Worm (Caenorhabditis elegans) whole organism, mixed stage, embryonic: Measurements from ENCODE around the gene srd-3.

Experiments
- bed-3 ChIP-seq: fragments of 200-800 bp; sonication (Bioruptor generic); optimal IDR thresholded peaks from 3 replicates; lab custom pipeline; 2018; ENCODE audit warnings: mild to moderate bottlenecking, missing genetic modification characterization, moderate library complexity, missing compliant biosample characterization
- blmp-1 ChIP-seq: fragments of 150-350 bp; optimal IDR thresholded peaks from 2 replicates; lab custom pipeline; 2014; ENCODE audit warnings: missing biosample characterization, missing genetic modification characterization
- ceh-43 ChIP-seq: fragments of 200-800 bp; sonication (Bioruptor generic); optimal IDR thresholded peaks from 2 replicates; lab custom pipeline; 2018; ENCODE audit warnings: mild to moderate bottlenecking, missing genetic modification characterization, moderate library complexity, missing compliant biosample characterization
- ceh-83 ChIP-seq: fragments of 200-800 bp; sonication (Bioruptor generic); optimal IDR thresholded peaks from 2 replicates; lab custom pipeline; 2018; ENCODE audit warnings: mild to moderate bottlenecking, missing genetic modification characterization, missing compliant biosample characterization
- elt-1 ChIP-seq: sonication (generic microtip); optimal IDR thresholded peaks from 2 replicates; lab custom pipeline; 2017; ENCODE audit warnings: missing genetic modification characterization, mild to moderate bottlenecking, missing compliant biosample characterization, antibody characterized with exemption, moderate library complexity, borderline replicate concordance; ENCODE audit not compliant: insufficient read depth
- elt-3 ChIP-seq: fragments of 150-350 bp; optimal IDR thresholded peaks from 2 replicates; lab custom pipeline; 2014; ENCODE audit warnings: missing biosample characterization, missing genetic modification characterization
- flh-1 ChIP-seq: fragments of 200-800 bp; sonication (Bioruptor generic); optimal IDR thresholded peaks from 2 replicates; lab custom pipeline; 2018; ENCODE audit warnings: mild to moderate bottlenecking, missing genetic modification characterization, moderate library complexity, missing compliant biosample characterization
- ham-2 ChIP-seq: fragments of 200-800 bp; sonication (Bioruptor generic); optimal IDR thresholded peaks from 2 replicates; lab custom pipeline; 2018; ENCODE audit warnings: mild to moderate bottlenecking, missing genetic modification characterization, missing compliant biosample characterization
- hlh-1 ChIP-seq: fragments of 150-350 bp; optimal IDR thresholded peaks from 2 replicates; lab custom pipeline; 2014; ENCODE audit warnings: missing biosample characterization, missing genetic modification reagents, missing genetic modification characterization
- lin-13 ChIP-seq: fragments of 150-350 bp; optimal IDR thresholded peaks from 2 replicates; lab custom pipeline; 2014; ENCODE audit warnings: missing biosample characterization, missing genetic modification characterization
- lin-32 ChIP-seq: fragments of 200-800 bp; sonication (Bioruptor generic); optimal IDR thresholded peaks from 2 replicates; lab custom pipeline; 2018; ENCODE audit warnings: mild to moderate bottlenecking, missing genetic modification characterization, missing compliant biosample characterization
- lsy-2 ChIP-seq: fragments of 150-350 bp; optimal IDR thresholded peaks from 2 replicates; lab custom pipeline; 2014; ENCODE audit warnings: missing biosample characterization, missing genetic modification characterization
- mls-2 ChIP-seq: sonication (generic microtip); optimal IDR thresholded peaks from 2 replicates; lab custom pipeline; 2016; ENCODE audit warnings: mild to moderate bottlenecking, missing genetic modification characterization, moderate library complexity, missing compliant biosample characterization
- nhr-12 ChIP-seq: fragments of 150-350 bp; optimal IDR thresholded peaks from 2 replicates; lab custom pipeline; 2014; ENCODE audit warnings: missing biosample characterization, missing genetic modification characterization
- nhr-2 ChIP-seq: fragments of 150-350 bp; optimal IDR thresholded peaks from 2 replicates; lab custom pipeline; 2014; ENCODE audit warnings: missing biosample characterization, missing genetic modification characterization
- nhr-237 ChIP-seq: fragments of 150-350 bp; optimal IDR thresholded peaks from 2 replicates; lab custom pipeline; 2014; ENCODE audit warnings: missing biosample characterization, missing genetic modification characterization
- nhr-28 ChIP-seq: fragments of 150-350 bp; optimal IDR thresholded peaks from 2 replicates; lab custom pipeline; 2014; ENCODE audit warnings: missing biosample characterization, missing genetic modification characterization
- nhr-76 ChIP-seq: sonication (generic microtip); optimal IDR thresholded peaks from 2 replicates; lab custom pipeline; 2017; ENCODE audit warnings: missing biosample characterization, missing genetic modification characterization
- pha-4 ChIP-seq: fragments of 150-350 bp; optimal IDR thresholded peaks from 2 replicates; lab custom pipeline; 2018; ENCODE audit warnings: missing biosample characterization, missing genetic modification reagents, missing genetic modification characterization
- sem-2 ChIP-seq: fragments of 200-800 bp; sonication (Bioruptor generic); optimal IDR thresholded peaks from 2 replicates; lab custom pipeline; 2018; ENCODE audit warnings: mild to moderate bottlenecking, missing genetic modification characterization, missing compliant biosample characterization
- sptf-1 ChIP-seq: sonication (generic microtip); optimal IDR thresholded peaks from 2 replicates; lab custom pipeline; 2017; ENCODE audit warnings: mild to moderate bottlenecking, missing genetic modification characterization, moderate library complexity, missing compliant biosample characterization
- unc-120 ChIP-seq: sonication (generic microtip); optimal IDR thresholded peaks from 2 replicates; lab custom pipeline; 2017; ENCODE audit warnings: missing genetic modification characterization, missing compliant biosample characterization; ENCODE audit not compliant: poor library complexity, severe bottlenecking
- unc-39 ChIP-seq: fragments of 150-350 bp; optimal IDR thresholded peaks from 2 replicates; lab custom pipeline; 2014; ENCODE audit warnings: missing biosample characterization, missing genetic modification characterization
- unc-62 ChIP-seq: fragments of 150-350 bp; optimal IDR thresholded peaks from 2 replicates; lab custom pipeline; 2014; ENCODE audit warnings: missing biosample characterization, missing genetic modification reagents, missing genetic modification characterization
- zip-8 ChIP-seq: fragments of 150-350 bp; optimal IDR thresholded peaks from 2 replicates; lab custom pipeline; 2014; ENCODE audit warnings: missing biosample characterization, missing genetic modification characterization
- ztf-11 ChIP-seq: fragments of 150-350 bp; optimal IDR thresholded peaks from 2 replicates; lab custom pipeline; 2014; ENCODE audit warnings: missing biosample characterization, missing genetic modification characterization

Gene srd-3

ce11 chrII:86794-87193 is 42.0 kb downstream of the srd-3 start:
- no peak for TF ChIP-seq unc-39
- TF ChIP-seq zip-8 (tag; lab: Kevin White, UChicago), result peak; percentile 56

ce11 chrII:84134-84533 is 44.7 kb downstream of the srd-3 start, which contains the start of gene C50D2.6:
Gene C50D2.6 (plus strand): TSS chrII:84434.
- TF ChIP-seq nhr-28, result no peak
- no peak for TF ChIP-seq nhr-2
- no peak for TF ChIP-seq unc-62 (GFP tag; lab: Kevin White, UChicago)
- TF ChIP-seq lsy-2 (tag; lab: Kevin White, UChicago), result no peak
- no peak for TF ChIP-seq sptf-1 (tag; lab: Kevin White, UChicago)
- no peak for TF ChIP-seq nhr-237 (tag; lab: Kevin White, UChicago)
- TF ChIP-seq ceh-43 (GFP tag; lab: Kevin White, UChicago), result no peak
- TF ChIP-seq flh-1, result no peak
- no peak for TF ChIP-seq mls-2
- TF ChIP-seq ham-2 (GFP tag; lab: Kevin White, UChicago), result no peak
- TF ChIP-seq ztf-11 (tag; lab: Kevin White, UChicago), result no peak
- no peak for TF ChIP-seq blmp-1 (tag; lab: Kevin White, UChicago)
- TF ChIP-seq hlh-1, result no peak
- no peak for TF ChIP-seq unc-39
- TF ChIP-seq sem-2, result no peak
- no peak for TF ChIP-seq bed-3 (GFP tag; lab: Kevin White, UChicago)
- TF ChIP-seq lin-13 (tag; lab: Kevin White, UChicago), result no peak
- TF ChIP-seq pha-4 (tag; lab: Kevin White, UChicago), result no peak

DNA sequence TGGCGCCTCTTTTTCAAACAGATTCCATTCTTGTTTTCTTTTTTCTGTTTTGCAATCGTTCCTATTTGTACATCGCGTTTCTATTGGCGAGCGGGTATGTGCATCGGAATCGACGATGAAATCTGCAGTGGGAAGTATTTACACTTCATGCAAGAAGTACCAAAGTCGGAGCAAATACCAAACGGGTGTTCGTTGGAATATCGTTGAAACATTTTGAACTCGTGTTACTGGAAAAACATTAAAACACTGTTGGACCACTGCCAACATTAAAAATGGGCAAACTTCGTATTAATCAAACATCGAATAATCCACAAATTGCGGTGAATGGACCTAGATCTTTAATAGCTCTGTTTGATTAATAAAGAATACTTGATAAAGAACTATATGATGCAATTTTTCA is 49.7 kb downstream of the srd-3 start, which contains the start of gene C23H3.9:
Gene C23H3.9, minus strand, starts transcription at position 101 of the 400 bp plus-strand sequence.
- TF ChIP-seq nhr-12 (tag; lab: Kevin White, UChicago) (no peak), nhr-76 (tag; lab: Kevin White, UChicago) (no peak), lin-32 (GFP tag; lab: Kevin White, UChicago) (no peak), sptf-1 (tag; lab: Kevin White, UChicago) (no peak), lin-13 (tag; lab: Kevin White, UChicago) (no peak), unc-120 (no peak), elt-1 (tag; lab: Kevin White, UChicago) (no peak), ceh-83 (GFP tag; lab: Kevin White, UChicago) (no peak), mls-2 (no peak), ceh-43 (GFP tag; lab: Kevin White, UChicago) (no peak), elt-3 (tag; lab: Kevin White, UChicago) (no peak)
